Worm (Caenorhabditis elegans): Measurements from ENCODE around the gene mks-3.

Gene mks-3

ce11 chrII:7593227-7593626 is 9.8 kb upstream of the mks-3 start (continued):
- TF ChIP-seq efl-1 (GFP tag; optimal IDR thresholded peaks at IDR 0.05) (no peak), chd-7 (tag; optimal IDR thresholded peaks at IDR 0.05) (peak; percentile 25), snpc-1.3 (tag; optimal IDR thresholded peaks at IDR 0.05; ENCODE audit: insufficient read depth) (no peak), him-1 (tag; optimal IDR thresholded peaks at IDR 0.05) (no peak), ceh-27 (GFP tag; optimal IDR thresholded peaks at IDR 0.05) (peak; percentile 18), lin-40 (tag; optimal IDR thresholded peaks at IDR 0.05) (no peak), let-607 (tag; optimal IDR thresholded peaks at IDR 0.05) (no peak), hmg-1.2 (GFP tag; IDR thresholded peaks at IDR 0.05) (no peak)

ce11 chrII:7588295-7588694 is 4.8 kb upstream of the mks-3 start:
- no peak for TF ChIP-seq hmg-20 (GFP tag; IDR thresholded peaks at IDR 0.05)
- TF ChIP-seq snpc-1.1 (tag; optimal IDR thresholded peaks at IDR 0.05; ENCODE audit: insufficient read depth): no peak
- TF ChIP-seq snpc-4 (GFP tag; optimal IDR thresholded peaks at IDR 0.05): no peak
- TF ChIP-seq snpc-4 (tag; optimal IDR thresholded peaks at IDR 0.05): no peak
- TF ChIP-seq F55B11.4 (tag; optimal IDR thresholded peaks at IDR 0.05; ENCODE audit: borderline replicate concordance, insufficient read depth): no peak
- TF ChIP-seq ztf-3 (GFP tag; optimal IDR thresholded peaks at IDR 0.05): no peak
- TF ChIP-seq akir-1 (GFP tag; optimal IDR thresholded peaks at IDR 0.05): no peak
- no peak for TF ChIP-seq dpff-1 (tag; optimal IDR thresholded peaks at IDR 0.05)
- TF ChIP-seq F23B12.7 (tag; optimal IDR thresholded peaks at IDR 0.05; ENCODE audit: insufficient read depth): no peak
- TF ChIP-seq B0261.1 (tag; optimal IDR thresholded peaks at IDR 0.05): no peak
- TF ChIP-seq mel-28 (tag; optimal IDR thresholded peaks at IDR 0.05; ENCODE audit: borderline replicate concordance): no peak
- no peak for TF ChIP-seq K12H6.12 (tag; optimal IDR thresholded peaks at IDR 0.05)
- TF ChIP-seq mcd-1 (GFP tag; IDR thresholded peaks at IDR 0.05): no peak

ce11 chrII:7577412-7577811 is 6.0 kb downstream of the mks-3 start, which contains the start of gene F35D2.6:
Gene F35D2.6, plus strand, starts transcription at chrII:7577712.
- TF ChIP-seq B0336.3 (GFP tag; IDR thresholded peaks at IDR 0.05): no peak
- no peak for TF ChIP-seq F22D6.2 (tag; optimal IDR thresholded peaks at IDR 0.05)
- no peak for TF ChIP-seq snpc-1.3 (tag; optimal IDR thresholded peaks at IDR 0.05; ENCODE audit: insufficient read depth)
- no peak for TF ChIP-seq xnd-1 (tag; optimal IDR thresholded peaks at IDR 0.05)
- no peak for TF ChIP-seq athp-1 (tag; optimal IDR thresholded peaks at IDR 0.05)
- TF ChIP-seq bed-2 (GFP tag; IDR thresholded peaks at IDR 0.05): no peak
- TF ChIP-seq hmg-20 (GFP tag; IDR thresholded peaks at IDR 0.05): no peak
- no peak for TF ChIP-seq unc-130 (GFP tag; optimal IDR thresholded peaks at IDR 0.05)
- TF ChIP-seq sea-2 (GFP tag; IDR thresholded peaks at IDR 0.05): no peak
- TF ChIP-seq ccch-3 (GFP tag; optimal IDR thresholded peaks at IDR 0.05): no peak
- no peak for TF ChIP-seq zim-3 (tag; optimal IDR thresholded peaks at IDR 0.05)
- no peak for TF ChIP-seq gei-17 (GFP tag; optimal IDR thresholded peaks at IDR 0.05)
- no peak for TF ChIP-seq mxl-1 (tag; optimal IDR thresholded peaks at IDR 0.05)
- TF ChIP-seq egl-18 (GFP tag; IDR thresholded peaks at IDR 0.05): no peak
- TF ChIP-seq B0035.1 (tag; optimal IDR thresholded peaks at IDR 0.05): no peak
- no peak for TF ChIP-seq madf-6 (GFP tag; IDR thresholded peaks at IDR 0.05)

ce11 chrII:7575614-7576013 is 7.8 kb downstream of the mks-3 start, which contains the start of gene F35D2.1:
Gene F35D2.1, plus strand, starts transcription at chrII:7575914.
- TF ChIP-seq lin-35 (GFP tag; optimal IDR thresholded peaks at IDR 0.05): no peak
- TF ChIP-seq nhr-80 (tag; optimal IDR thresholded peaks at IDR 0.05): no peak
- TF ChIP-seq ztf-3 (GFP tag; optimal IDR thresholded peaks at IDR 0.05): no peak
- TF ChIP-seq C06A6.2 (GFP tag; conservative IDR thresholded peaks at IDR 0.05): no peak
- TF ChIP-seq F22D6.2 (tag; optimal IDR thresholded peaks at IDR 0.05): no peak
- TF ChIP-seq ztf-18 (tag; optimal IDR thresholded peaks at IDR 0.05): no peak
- TF ChIP-seq nhr-120 (GFP tag; IDR thresholded peaks at IDR 0.05): no peak
- no peak for TF ChIP-seq F57C9.4 (tag; optimal IDR thresholded peaks at IDR 0.05)
- TF ChIP-seq F33H1.4 (GFP tag; IDR thresholded peaks at IDR 0.05): no peak
- TF ChIP-seq him-1 (tag; optimal IDR thresholded peaks at IDR 0.05): no peak
- TF ChIP-seq attf-5 (GFP tag; optimal IDR thresholded peaks at IDR 0.05): no peak
- TF ChIP-seq mes-4 (tag; optimal IDR thresholded peaks at IDR 0.05): no peak
- TF ChIP-seq gei-17 (GFP tag; optimal IDR thresholded peaks at IDR 0.05): no peak
